Fruit fly (Drosophila melanogaster) ovary, adult (tissue): ENCODE measurements around the gene ND-39.

Source experiments
- CG17801 ChIP-seq: fragments of 200-800 bp; optimal IDR thresholded peaks from 2 replicates; lab custom pipeline; 2019; ENCODE audit warnings: missing biosample characterization, mild to moderate bottlenecking, missing genetic modification characterization, moderate library complexity; ENCODE audit not compliant: partially characterized antibody

The ND-39 gene

DNA sequence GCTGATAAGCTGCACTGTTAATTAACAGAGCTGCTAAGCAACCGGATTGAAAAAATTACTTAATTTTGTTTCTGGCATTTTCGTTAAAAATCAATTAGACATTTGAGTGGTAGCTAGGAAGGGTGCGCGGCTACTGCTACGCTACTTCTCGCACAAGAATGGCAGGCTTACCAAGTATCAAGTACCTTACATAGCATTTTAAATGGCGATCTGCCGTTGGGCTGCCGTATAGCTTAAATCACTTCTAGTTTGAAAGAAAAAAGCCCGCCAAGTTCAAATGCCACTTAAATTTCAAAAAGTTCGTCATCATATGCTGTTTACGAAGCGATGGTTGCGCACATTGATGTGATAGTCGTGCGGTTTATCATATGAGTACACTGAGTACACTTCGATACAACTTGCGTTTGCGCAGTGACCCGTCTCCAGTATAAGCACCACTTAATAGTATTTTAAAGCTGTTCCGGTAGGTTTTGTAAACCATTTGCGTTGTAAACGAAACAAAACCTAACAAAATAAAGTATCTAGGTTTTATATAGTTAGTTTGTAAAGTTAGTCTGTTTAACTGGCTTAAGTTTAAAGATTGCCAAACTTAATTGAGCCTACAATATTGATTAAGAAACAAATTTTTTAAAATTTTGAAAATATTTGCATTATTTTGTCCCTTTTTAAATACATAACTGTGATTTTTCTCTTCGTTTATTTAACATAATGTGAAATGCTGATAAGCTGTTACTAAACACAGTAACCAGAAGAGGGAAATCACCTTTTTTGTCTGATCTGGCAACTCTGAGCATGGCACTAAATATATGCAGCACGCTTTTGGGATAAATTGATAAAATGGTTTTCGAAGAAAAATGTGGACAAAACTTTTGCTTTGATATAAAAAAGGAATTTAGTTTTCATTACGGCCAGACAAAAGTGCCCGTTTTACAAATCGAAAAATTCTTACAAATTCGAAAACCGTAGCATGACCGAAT is 49.4 kb downstream of the ND-39 start:
- TF ChIP-seq CG17801 (GFP tag; lab: Kevin White, UChicago) = no peak
